Fruit fly (Drosophila melanogaster): ENCODE data around the gene Gp93.

The Gp93 gene

DNA sequence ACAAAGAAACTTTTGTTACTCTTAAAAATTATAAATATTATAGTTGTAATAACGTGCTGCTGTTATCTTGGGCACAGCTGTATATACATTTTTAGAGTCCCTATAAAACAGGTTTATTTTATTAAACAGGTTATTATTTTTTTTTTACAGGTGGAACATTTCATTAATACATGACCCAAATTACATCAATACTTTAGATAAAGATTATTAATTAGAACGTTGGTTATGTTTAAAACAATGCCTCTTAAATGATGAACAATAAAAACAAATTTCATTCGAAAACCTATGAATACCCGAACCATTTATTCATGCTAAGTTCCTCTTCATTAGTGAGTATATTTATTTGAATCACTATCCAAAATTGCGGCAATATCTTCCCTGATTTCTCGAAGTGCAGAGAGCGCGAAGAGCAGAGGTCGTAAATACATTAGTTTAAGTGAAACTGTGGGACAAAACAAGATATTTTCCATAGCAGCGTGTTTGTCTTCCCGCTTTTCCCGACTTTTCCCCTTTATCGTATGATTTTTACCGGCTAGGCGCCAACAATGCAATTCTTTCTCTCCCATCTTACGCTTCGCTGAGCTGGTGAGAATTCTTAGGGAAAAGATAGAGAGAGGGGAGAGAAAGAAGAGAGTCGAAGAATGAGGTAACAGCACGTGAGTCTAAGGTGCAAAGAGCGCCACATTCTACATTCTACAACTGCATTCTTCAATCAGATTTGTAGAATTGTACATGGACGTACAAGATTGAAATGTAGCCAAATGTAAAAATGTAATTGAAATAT, 40.3 kb downstream of the Gp93 start (continued):
- peak; percentile 58 for TF ChIP-seq CG1602 (GFP tag; optimal IDR thresholded peaks at IDR 0.05)
- no peak for TF ChIP-seq Dad (GFP tag; optimal IDR thresholded peaks at IDR 0.05)
- TF ChIP-seq CG14965 (GFP tag; optimal IDR thresholded peaks at IDR 0.05; ENCODE audit: borderline replicate concordance), result no peak
- no peak for TF ChIP-seq bbx (GFP tag; IDR thresholded peaks at IDR 0.05; ENCODE audit: partially characterized antibody)
- peak in 1 of 2 experiments; percentile 35 for TF ChIP-seq bsh (GFP tag; optimal IDR thresholded peaks at IDR 0.05)
- no peak for TF ChIP-seq CG2202 (tag; optimal IDR thresholded peaks at IDR 0.05)
- peak; percentile 62 for TF ChIP-seq tgo (GFP tag; IDR thresholded peaks at IDR 0.05)
- peak; percentile 38; the same call in 1 of the 2 replicates for TF ChIP-seq Taf1 (GFP tag; IDR thresholded peaks at IDR 0.05)
- TF ChIP-seq hth (optimal IDR thresholded peaks at IDR 0.05), result no peak
- peak; percentile 15 for TF ChIP-seq PHDP (tag; optimal IDR thresholded peaks at IDR 0.05)
- TF ChIP-seq CG15011 (GFP tag; optimal IDR thresholded peaks at IDR 0.05), result no peak
- no peak for TF ChIP-seq NK7.1 (GFP tag; optimal IDR thresholded peaks at IDR 0.05)
- TF ChIP-seq hkb (optimal IDR thresholded peaks at IDR 0.05), result no peak
- no peak for TF ChIP-seq hkb (GFP tag; IDR thresholded peaks at IDR 0.05)
- peak; percentile 24 for TF ChIP-seq CG8924 (tag; optimal IDR thresholded peaks at IDR 0.05)
- no peak for TF ChIP-seq Vsx1 (GFP tag; optimal IDR thresholded peaks at IDR 0.05)
- TF ChIP-seq Ets97D (GFP tag; optimal IDR thresholded peaks at IDR 0.05), result no peak
- TF ChIP-seq CG18262 (tag; optimal IDR thresholded peaks at IDR 0.05), result peak; percentile 58
- no peak for TF ChIP-seq CG6791 (GFP tag; IDR thresholded peaks at IDR 0.05; ENCODE audit: partially characterized antibody)
- no peak for TF ChIP-seq CkIIα-i1 (GFP tag; IDR thresholded peaks at IDR 0.05)
- peak; percentile 6 for TF ChIP-seq Side (GFP tag; optimal IDR thresholded peaks at IDR 0.05)
- TF ChIP-seq btn (GFP tag; optimal IDR thresholded peaks at IDR 0.05), result no peak
- peak; percentile 67 for TF ChIP-seq ara (GFP tag; IDR thresholded peaks at IDR 0.05)
- TF ChIP-seq nom (GFP tag; optimal IDR thresholded peaks at IDR 0.05), result no peak
- no peak for TF ChIP-seq CG17802 (tag; optimal IDR thresholded peaks at IDR 0.05)
- peak; percentile 59 for TF ChIP-seq CG10366 (GFP tag; IDR thresholded peaks at IDR 0.05)
- no peak for TF ChIP-seq Stat92E (GFP tag; optimal IDR thresholded peaks at IDR 0.05)
- TF ChIP-seq gcm (GFP tag; optimal IDR thresholded peaks at IDR 0.05), result no peak
- TF ChIP-seq CG4854 (GFP tag; optimal IDR thresholded peaks at IDR 0.05), result no peak
- TF ChIP-seq pros (GFP tag; optimal IDR thresholded peaks at IDR 0.05), result no peak
- no peak for TF ChIP-seq Dip2 (GFP tag; IDR thresholded peaks at IDR 0.05)
- no peak for TF ChIP-seq Optix (GFP tag; IDR thresholded peaks at IDR 0.05)
- TF ChIP-seq Fer2 (tag; optimal IDR thresholded peaks at IDR 0.05), result no peak
- TF ChIP-seq onecut (GFP tag; IDR thresholded peaks at IDR 0.05), result no peak
- no peak for TF ChIP-seq vnd (GFP tag; IDR thresholded peaks at IDR 0.05; ENCODE audit: partially characterized antibody)
- TF ChIP-seq her (GFP tag; optimal IDR thresholded peaks at IDR 0.05), result no peak
- peak; percentile 64 for TF ChIP-seq CG13775 (GFP tag; optimal IDR thresholded peaks at IDR 0.05)
- TF ChIP-seq HLHmδ (GFP tag; optimal IDR thresholded peaks at IDR 0.05), result no peak
- no peak for TF ChIP-seq CG3726 (GFP tag; IDR thresholded peaks at IDR 0.05)
- TF ChIP-seq CG13296 (GFP tag; optimal IDR thresholded peaks at IDR 0.05), result no peak
- TF ChIP-seq scrt (GFP tag; optimal IDR thresholded peaks at IDR 0.05), result no peak
- no peak for TF ChIP-seq dimm (GFP tag; IDR thresholded peaks at IDR 0.05)
- TF ChIP-seq CG17912 (GFP tag; optimal IDR thresholded peaks at IDR 0.05), result no peak
- TF ChIP-seq pho (GFP tag; optimal IDR thresholded peaks at IDR 0.05), result peak; percentile 7
- no peak for TF ChIP-seq Fer3 (tag; optimal IDR thresholded peaks at IDR 0.05)
- TF ChIP-seq CG15514 (GFP tag; optimal IDR thresholded peaks at IDR 0.05), result peak; percentile 16
- peak; percentile 38 for TF ChIP-seq CG3281 (GFP tag; optimal IDR thresholded peaks at IDR 0.05)
- peak; percentile 20 for TF ChIP-seq Dip3 (GFP tag; optimal IDR thresholded peaks at IDR 0.05)
- TF ChIP-seq CG3065 (GFP tag; optimal IDR thresholded peaks at IDR 0.05), result no peak

Measured in whole organism, embryonic.